Fruit fly (Drosophila melanogaster): ENCODE measurements around the gene nero.
A peak's percentile ranks its signal among the peaks of the same experiment; 100 is the strongest.

Gene nero

dm6 chr3R:31747429-31748048 lies at the start of gene nero, which contains the start of gene CG1910 (continued):
- TF ChIP-seq tio (GFP tag; optimal IDR thresholded peaks at IDR 0.05) (no peak), br (optimal IDR thresholded peaks at IDR 0.05) (no peak), NC2β (GFP tag; optimal IDR thresholded peaks at IDR 0.05) (peak; percentile 36), D (optimal IDR thresholded peaks at IDR 0.05) (no peak), D (GFP tag; optimal IDR thresholded peaks at IDR 0.05) (no peak), pzg (GFP tag; optimal IDR thresholded peaks at IDR 0.05) (peak; percentile 95), Gug (GFP tag; IDR thresholded peaks at IDR 0.05) (no peak), pan (optimal IDR thresholded peaks at IDR 0.05) (no peak), pan (GFP tag; optimal IDR thresholded peaks at IDR 0.05 in 1 of 2, IDR thresholded peaks at IDR 0.05 in 1 of 2) (no peak), CG3065 (GFP tag; optimal IDR thresholded peaks at IDR 0.05) (peak; percentile 7), CG2116 (GFP tag; optimal IDR thresholded peaks at IDR 0.05) (peak; percentile 63)

- TF ChIP-seq CG3838 (GFP tag; optimal IDR thresholded peaks at IDR 0.05) (no peak), rib (GFP tag; IDR thresholded peaks at IDR 0.05) (peak; percentile 30; the same call in 1 of the 2 replicates), Hand (GFP tag; optimal IDR thresholded peaks at IDR 0.05) (no peak), CG13624 (GFP tag; optimal IDR thresholded peaks at IDR 0.05) (no peak), ATbp (GFP tag; optimal IDR thresholded peaks at IDR 0.05) (no peak), esg (GFP tag; conservative IDR thresholded peaks at IDR 0.05) (no peak), YL-1 (GFP tag; optimal IDR thresholded peaks at IDR 0.05) (peak; percentile 41), croc (GFP tag; conservative IDR thresholded peaks at IDR 0.05) (no peak), CG31388 (GFP tag; optimal IDR thresholded peaks at IDR 0.05) (no peak), CG12769 (tag; optimal IDR thresholded peaks at IDR 0.05) (no peak), CG10267 (tag; optimal IDR thresholded peaks at IDR 0.05) (no peak), CG7928 (GFP tag; optimal IDR thresholded peaks at IDR 0.05) (peak; percentile 81), sqz (GFP tag; optimal IDR thresholded peaks at IDR 0.05) (peak; percentile 96), zf30C (GFP tag; optimal IDR thresholded peaks at IDR 0.05) (no peak), Lhr (GFP tag; optimal IDR thresholded peaks at IDR 0.05) (peak; percentile 14), CG2116 (GFP tag; optimal IDR thresholded peaks at IDR 0.05) (peak; percentile 39), CG8765 (GFP tag; IDR thresholded peaks at IDR 0.05) (no peak), CG3407 (GFP tag; optimal IDR thresholded peaks at IDR 0.05) (no peak), CG3847 (GFP tag; IDR thresholded peaks at IDR 0.05) (0 out of 2 replicates have a peak, but pooled peaks have one; percentile 18), bbx (GFP tag; IDR thresholded peaks at IDR 0.05; ENCODE audit: partially characterized antibody) (peak; percentile 37), CG1529 (GFP tag; optimal IDR thresholded peaks at IDR 0.05) (no peak), mirr (GFP tag; optimal IDR thresholded peaks at IDR 0.05) (no peak), row (GFP tag; IDR thresholded peaks at IDR 0.05) (no peak; the same call in 2 of the 3 replicates), zen2 (GFP tag; IDR thresholded peaks at IDR 0.05; ENCODE audit: partially characterized antibody) (0 out of 3 replicates have a peak, but pooled peaks have one; percentile 62), Med (GFP tag) (peak; percentile 89), cg (GFP tag; optimal IDR thresholded peaks at IDR 0.05) (peak; percentile 95), zen (tag; optimal IDR thresholded peaks at IDR 0.05) (no peak), Dref (GFP tag; IDR thresholded peaks at IDR 0.05) (peak; percentile 45; the same call in 1 of the 2 replicates), Sox100B (GFP tag; optimal IDR thresholded peaks at IDR 0.05) (no peak), Six4 (GFP tag; optimal IDR thresholded peaks at IDR 0.05) (no peak), CG34422 (GFP tag; IDR thresholded peaks at IDR 0.05) (peak; percentile 71; the same call in 1 of the 3 replicates), Xbp1 (GFP tag; optimal IDR thresholded peaks at IDR 0.05) (no peak), CG9932 (GFP tag; IDR thresholded peaks at IDR 0.05) (no peak), E2f1 (GFP tag; IDR thresholded peaks at IDR 0.05) (peak; percentile 87), CG8478 (optimal IDR thresholded peaks at IDR 0.05) (peak; percentile 76), Xrp1 (GFP tag; IDR thresholded peaks at IDR 0.05) (no peak), CG10147 (GFP tag; optimal IDR thresholded peaks at IDR 0.05) (no peak), CG6272 (GFP tag; IDR thresholded peaks at IDR 0.05) (no peak), sug (tag; optimal IDR thresholded peaks at IDR 0.05) (peak; percentile 96), CG1233 (GFP tag; optimal IDR thresholded peaks at IDR 0.05) (no peak), CG11398 (GFP tag; optimal IDR thresholded peaks at IDR 0.05) (no peak)
Observed at dm6 chr3R:31794457-31794856, 47.1 kb upstream of the nero start.
